Worm (Caenorhabditis elegans) whole organism, L3 larva: ENCODE measurements around the gene F25E5.16.

ENCODE experiments used
- R02D3.7 ChIP-seq: fragments of 150-350 bp; optimal IDR thresholded peaks from 2 replicates; lab custom pipeline; 2014; ENCODE audit warnings: missing biosample characterization, missing genetic modification characterization
- ZK546.5 ChIP-seq: sonication (generic microtip); optimal IDR thresholded peaks from 2 replicates; lab custom pipeline; 2017; ENCODE audit warnings: missing biosample characterization, missing genetic modification characterization
- aly-2 ChIP-seq: fragments of 150-350 bp; optimal IDR thresholded peaks from 2 replicates; lab custom pipeline; 2014; ENCODE audit warnings: missing biosample characterization, missing genetic modification characterization
- ama-1 ChIP-seq: fragments of 150-350 bp; optimal IDR thresholded peaks from 2 replicates; lab custom pipeline; 2018
- ceh-16 ChIP-seq: sonication (generic microtip); optimal IDR thresholded peaks from 2 replicates; lab custom pipeline; 2017; ENCODE audit warnings: missing biosample characterization, missing genetic modification characterization
- ceh-82 ChIP-seq: fragments of 150-350 bp; optimal IDR thresholded peaks from 2 replicates; lab custom pipeline; 2014; ENCODE audit warnings: missing biosample characterization, missing genetic modification characterization
- ceh-9 ChIP-seq: sonication (generic microtip); optimal IDR thresholded peaks from 2 replicates; lab custom pipeline; 2018; ENCODE audit warnings: missing biosample characterization, missing genetic modification characterization
- daf-12 ChIP-seq: fragments of 150-350 bp; optimal IDR thresholded peaks from 2 replicates; lab custom pipeline; 2014; ENCODE audit warnings: missing biosample characterization, missing genetic modification reagents, missing genetic modification characterization
- egl-5 ChIP-seq: fragments of 150-350 bp; optimal IDR thresholded peaks from 2 replicates; lab custom pipeline; 2017; ENCODE audit warnings: missing biosample characterization, missing genetic modification reagents, missing genetic modification characterization, inconsistent platforms
- elt-3 ChIP-seq, 3 experiments: fragments of 150-350 bp in 1 of 3; sonication (generic microtip) in 2 of 3; optimal IDR thresholded peaks; 2 replicates in 2 of 3; 4 replicates in 1 of 3; lab custom pipeline; 2014 to 2017; ENCODE audit warnings: missing biosample characterization in 3 of 3, missing genetic modification characterization in 3 of 3
- eor-1 ChIP-seq, 2 experiments: fragments of 150-350 bp; optimal IDR thresholded peaks; 2 replicates each; lab custom pipeline; 2014 to 2018; ENCODE audit warnings: missing biosample characterization in 2 of 2, missing genetic modification characterization in 2 of 2
- fkh-10 ChIP-seq: sonication (generic microtip); optimal IDR thresholded peaks from 2 replicates; lab custom pipeline; 2017; ENCODE audit warnings: missing biosample characterization, missing genetic modification reagents, missing genetic modification characterization
- fkh-2 ChIP-seq: fragments of 150-350 bp; optimal IDR thresholded peaks from 2 replicates; lab custom pipeline; 2014; ENCODE audit warnings: missing biosample characterization, missing genetic modification reagents, missing genetic modification characterization
- fos-1 ChIP-seq: fragments of 150-350 bp; optimal IDR thresholded peaks from 2 replicates; lab custom pipeline; 2014; ENCODE audit warnings: missing biosample characterization, missing genetic modification characterization
- jun-1 ChIP-seq: fragments of 150-350 bp; optimal IDR thresholded peaks from 2 replicates; lab custom pipeline; 2014; ENCODE audit warnings: missing biosample characterization, missing genetic modification reagents, missing genetic modification characterization
- lin-39 ChIP-seq: fragments of 150-350 bp; optimal IDR thresholded peaks from 2 replicates; lab custom pipeline; 2018; ENCODE audit warnings: missing biosample characterization, missing genetic modification reagents, missing genetic modification characterization
- lsy-12 ChIP-seq: sonication (generic microtip); optimal IDR thresholded peaks from 2 replicates; lab custom pipeline; 2016; ENCODE audit warnings: mild to moderate bottlenecking, missing genetic modification characterization, missing compliant biosample characterization
- mml-1 ChIP-seq: fragments of 150-350 bp; sonication (generic microtip); optimal IDR thresholded peaks from 3 replicates; lab custom pipeline; 2014; ENCODE audit warnings: missing biosample characterization, missing genetic modification characterization
- nfya-1 ChIP-seq: sonication (generic microtip); optimal IDR thresholded peaks from 2 replicates; lab custom pipeline; 2017; ENCODE audit warnings: missing genetic modification characterization, mild to moderate bottlenecking, missing compliant biosample characterization, antibody characterized with exemption, moderate library complexity; ENCODE audit not compliant: insufficient read depth
- nhr-11 ChIP-seq: fragments of 150-350 bp; optimal IDR thresholded peaks from 2 replicates; lab custom pipeline; 2014; ENCODE audit warnings: missing biosample characterization, missing genetic modification characterization
- nhr-12 ChIP-seq: fragments of 150-350 bp; optimal IDR thresholded peaks from 2 replicates; lab custom pipeline; 2014; ENCODE audit warnings: missing biosample characterization, missing genetic modification characterization
- nhr-23 ChIP-seq: fragments of 150-350 bp; optimal IDR thresholded peaks from 2 replicates; lab custom pipeline; 2014; ENCODE audit warnings: missing biosample characterization, missing genetic modification reagents, missing genetic modification characterization
- nhr-237 ChIP-seq: fragments of 150-350 bp; optimal IDR thresholded peaks from 2 replicates; lab custom pipeline; 2014; ENCODE audit warnings: missing biosample characterization, missing genetic modification characterization
- nhr-28 ChIP-seq: fragments of 150-350 bp; optimal IDR thresholded peaks from 2 replicates; lab custom pipeline; 2014; ENCODE audit warnings: missing biosample characterization, missing genetic modification characterization
- nhr-43 ChIP-seq: sonication (generic microtip); optimal IDR thresholded peaks from 2 replicates; lab custom pipeline; 2016; ENCODE audit warnings: mild to moderate bottlenecking, missing genetic modification characterization, missing compliant biosample characterization; ENCODE audit not compliant: poor library complexity, severe bottlenecking
- nhr-67 ChIP-seq: fragments of 150-350 bp; optimal IDR thresholded peaks from 2 replicates; lab custom pipeline; 2014; ENCODE audit warnings: missing biosample characterization, missing genetic modification characterization
- nhr-76 ChIP-seq: fragments of 150-350 bp; sonication (generic microtip); optimal IDR thresholded peaks from 5 replicates; lab custom pipeline; 2014; ENCODE audit warnings: missing biosample characterization, missing genetic modification characterization
- pha-4 ChIP-seq: fragments of 150-350 bp; optimal IDR thresholded peaks from 2 replicates; lab custom pipeline; 2014; ENCODE audit warnings: missing biosample characterization, missing genetic modification reagents, missing genetic modification characterization
- pqm-1 ChIP-seq: fragments of 150-350 bp; optimal IDR thresholded peaks from 2 replicates; lab custom pipeline; 2017; ENCODE audit warnings: missing biosample characterization, missing genetic modification characterization, inconsistent platforms
- sea-2 ChIP-seq: fragments of 150-350 bp; sonication (generic microtip); optimal IDR thresholded peaks from 4 replicates; lab custom pipeline; 2014; ENCODE audit warnings: missing biosample characterization, missing genetic modification reagents, missing genetic modification characterization
- skn-1 ChIP-seq: fragments of 150-350 bp; optimal IDR thresholded peaks from 2 replicates; lab custom pipeline; 2014; ENCODE audit warnings: missing biosample characterization, missing genetic modification characterization
- snpc-4 ChIP-seq: fragments of 150-350 bp; optimal IDR thresholded peaks from 2 replicates; lab custom pipeline; 2014; ENCODE audit warnings: missing biosample characterization, missing genetic modification characterization
- tbx-2 ChIP-seq: sonication (generic microtip); optimal IDR thresholded peaks from 2 replicates; lab custom pipeline; 2016; ENCODE audit warnings: mild to moderate bottlenecking, missing genetic modification characterization, missing compliant biosample characterization
- unc-39 ChIP-seq: sonication (generic microtip); optimal IDR thresholded peaks from 4 replicates; lab custom pipeline; 2017; ENCODE audit warnings: missing biosample characterization, missing genetic modification characterization
- unc-62 ChIP-seq: fragments of 150-350 bp; sonication (generic microtip); optimal IDR thresholded peaks from 4 replicates; lab custom pipeline; 2014; ENCODE audit warnings: missing biosample characterization, missing genetic modification reagents, missing genetic modification characterization
- ztf-11 ChIP-seq: fragments of 150-350 bp; optimal IDR thresholded peaks from 2 replicates; lab custom pipeline; 2014; ENCODE audit warnings: missing biosample characterization, missing genetic modification characterization
- ztf-4 ChIP-seq: fragments of 150-350 bp; optimal IDR thresholded peaks from 2 replicates; lab custom pipeline; 2014; ENCODE audit warnings: missing biosample characterization, missing genetic modification characterization

Gene F25E5.16

DNA sequence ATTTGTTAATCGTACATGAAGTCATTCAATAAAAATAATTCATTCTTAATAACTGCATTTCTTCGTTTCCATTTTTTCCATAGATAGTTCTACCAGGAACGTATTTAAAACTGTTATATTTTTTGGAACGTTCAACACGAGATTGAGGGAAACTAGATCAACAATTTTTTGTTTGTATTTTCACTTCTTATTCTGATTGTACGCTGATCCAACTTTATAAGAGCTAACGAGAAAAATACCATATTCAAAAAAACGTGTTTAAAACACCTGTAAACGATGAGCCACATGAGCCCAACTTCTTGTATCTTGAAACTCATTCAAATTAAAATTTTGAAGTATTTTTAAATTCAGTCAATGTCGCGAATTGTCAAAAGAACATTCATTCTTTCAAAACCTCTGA lies 21.5 kb upstream of the F25E5.16 start:
- no peak for TF ChIP-seq nhr-12 (tag; lab: Kevin White, UChicago)
- TF ChIP-seq nhr-23 (tag; lab: Kevin White, UChicago), result peak; percentile 7
- TF ChIP-seq ama-1, result peak; percentile 57
- TF ChIP-seq fkh-2 (tag; lab: Kevin White, UChicago), result no peak
- no peak for TF ChIP-seq fos-1
- peak; percentile 20 for TF ChIP-seq nhr-43 (tag; lab: Kevin White, UChicago)

DNA sequence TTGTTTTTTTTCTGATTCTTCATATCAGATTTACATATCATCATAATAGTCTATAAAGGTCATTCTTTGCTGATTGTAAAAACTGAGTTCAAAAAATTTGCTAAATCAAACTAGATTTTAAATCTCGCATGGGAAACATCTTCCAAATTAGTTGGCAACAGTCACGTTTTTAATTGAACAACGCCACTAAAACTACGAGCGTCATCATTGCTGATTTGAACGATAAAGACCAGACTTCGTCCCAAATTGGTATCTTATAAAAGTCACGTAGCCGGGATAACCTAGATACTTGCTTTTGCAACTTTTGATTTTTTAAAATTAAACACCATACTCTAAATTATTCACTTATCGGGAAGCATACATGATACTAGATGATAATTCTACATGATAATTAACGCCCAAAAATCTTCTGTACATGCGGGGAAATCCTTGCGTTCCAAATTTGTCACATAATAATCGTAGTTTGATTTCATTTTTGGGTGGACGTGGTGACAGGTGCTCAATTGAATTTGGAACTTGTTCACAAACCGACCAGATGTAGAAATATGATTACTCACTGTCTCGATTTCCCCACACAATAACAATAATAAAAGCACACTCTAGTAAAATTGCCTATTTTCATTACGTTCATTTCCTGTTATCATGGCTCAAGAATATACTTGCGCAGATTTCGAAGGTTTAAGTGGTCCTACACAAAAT lies 20.9 kb upstream of the F25E5.16 start, which contains the start of gene srw-67:
TSS of gene srw-67 (plus strand) at position 643 of the 699 bp plus-strand sequence.
- TF ChIP-seq R02D3.7 (tag; lab: Kevin White, UChicago), result no peak
- TF ChIP-seq nhr-43 (tag; lab: Kevin White, UChicago), result peak; percentile 62

DNA sequence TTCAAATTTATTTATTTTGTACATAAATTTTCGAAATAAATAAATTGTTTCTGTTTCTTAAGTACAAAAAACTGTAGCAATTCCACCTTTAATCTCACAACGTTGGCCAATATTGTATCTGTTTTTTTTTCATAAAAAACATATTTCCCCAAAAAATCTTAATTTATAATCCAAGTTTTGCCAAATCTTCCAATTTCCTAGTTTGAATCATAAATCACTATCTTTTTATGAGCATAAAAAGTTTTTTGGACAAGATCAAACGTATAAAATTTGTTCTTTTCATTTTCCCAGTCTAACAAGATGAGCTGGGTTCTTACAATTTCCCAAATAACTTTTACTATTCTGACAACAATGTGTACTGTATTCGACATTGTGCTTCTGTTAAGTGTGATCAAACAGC lies 17.9 kb upstream of the F25E5.16 start, which contains the start of gene srxa-4:
TSS of gene srxa-4 (plus strand) at position 301 of the 400 bp plus-strand sequence.
- TF ChIP-seq nhr-11 (no peak), nhr-12 (tag; lab: Kevin White, UChicago) (no peak), pqm-1 (tag; lab: Kevin White, UChicago) (no peak), mml-1 (no peak)

DNA sequence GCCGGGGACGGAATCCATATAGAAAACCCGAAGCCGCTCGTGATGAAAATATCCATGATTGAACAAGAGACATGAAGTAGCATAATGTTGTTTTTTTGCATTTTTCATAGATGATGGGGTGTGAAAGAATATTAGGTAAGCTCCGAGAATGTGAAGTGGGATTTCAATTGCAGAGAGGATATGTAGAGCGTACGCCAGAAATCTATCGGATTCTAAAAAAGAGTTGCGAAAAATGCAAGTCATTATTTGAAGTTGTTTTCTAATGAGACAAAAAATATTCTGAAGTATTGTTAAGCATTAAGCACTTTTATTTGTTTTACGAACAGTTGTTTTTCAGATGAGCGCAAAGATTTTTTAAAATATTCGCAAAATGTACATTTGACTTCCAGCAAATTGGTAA lies 13.7 kb upstream of the F25E5.16 start, which contains the start of gene F18E3.10:
TSS of gene F18E3.10 (minus strand) at position 101 of the 400 bp plus-strand sequence.
- TF ChIP-seq pqm-1 (tag; lab: Kevin White, UChicago), result no peak
- no peak for TF ChIP-seq R02D3.7 (tag; lab: Kevin White, UChicago)
- no peak for TF ChIP-seq daf-12 (tag; lab: Kevin White, UChicago)
- no peak for TF ChIP-seq snpc-4 (tag; lab: Kevin White, UChicago)
- no peak for TF ChIP-seq nhr-28 (tag; lab: Kevin White, UChicago)
- no peak for TF ChIP-seq egl-5 (tag; lab: Kevin White, UChicago)
- no peak for TF ChIP-seq ZK546.5
- TF ChIP-seq nhr-67 (tag; lab: Kevin White, UChicago), result no peak
- TF ChIP-seq elt-3 (tag; optimal IDR thresholded peaks at IDR 0.05; lab: Kevin White, UChicago), result no peak

DNA sequence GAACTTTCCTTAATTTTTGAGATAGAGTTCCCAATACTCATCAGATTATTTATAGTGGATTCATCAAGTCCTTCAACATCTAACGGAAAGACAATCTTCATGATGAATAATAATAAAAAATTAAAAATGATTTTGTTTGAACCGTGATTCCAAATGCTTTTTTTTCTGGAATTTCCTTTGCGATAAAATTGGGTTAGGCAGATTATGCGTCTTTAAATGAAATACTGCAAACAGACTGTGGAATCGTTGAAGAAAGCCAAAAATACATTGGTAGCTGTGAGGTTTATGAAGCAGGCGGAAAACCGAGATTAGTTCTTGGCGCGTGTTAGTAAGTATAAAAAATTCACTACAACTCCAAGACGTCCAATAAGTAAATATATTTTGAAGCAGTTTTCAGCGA lies 11.5 kb upstream of the F25E5.16 start, which contains the start of gene srw-68:
TSS of gene srw-68 (minus strand) at position 101 of the 400 bp plus-strand sequence.
- TF ChIP-seq ceh-82 (tag; lab: Kevin White, UChicago) (no peak), fkh-10 (GFP tag; lab: Kevin White, UChicago) (no peak), nhr-237 (tag; lab: Kevin White, UChicago) (no peak), jun-1 (tag; lab: Kevin White, UChicago) (no peak), sea-2 (GFP tag; lab: Kevin White, UChicago) (no peak), unc-39 (tag; lab: Kevin White, UChicago) (no peak), pha-4 (tag; lab: Kevin White, UChicago) (no peak), nhr-11 (no peak)

DNA sequence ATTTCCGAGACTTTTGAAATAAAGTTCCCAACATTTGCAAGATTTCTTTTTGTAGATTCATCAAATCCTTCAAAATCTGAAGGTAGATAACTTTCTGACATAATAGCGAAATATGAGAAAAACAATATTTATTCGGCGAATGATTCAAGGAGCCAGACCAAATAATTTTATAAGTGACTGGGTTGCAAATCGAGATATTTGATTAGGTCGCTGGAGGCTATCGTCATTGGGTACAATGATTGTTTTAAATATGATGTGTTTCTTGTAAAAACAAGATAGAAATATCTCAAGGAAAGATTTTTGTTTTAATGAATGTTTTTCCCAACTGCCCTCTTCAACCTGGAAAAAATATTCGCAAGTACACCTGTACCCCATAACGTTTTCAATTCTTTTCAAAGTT lies 9.2 kb upstream of the F25E5.16 start, which contains the start of gene srw-69:
TSS of gene srw-69 (minus strand) at position 101 of the 400 bp plus-strand sequence.
- no peak for TF ChIP-seq ceh-9 (tag; lab: Kevin White, UChicago)
- no peak for TF ChIP-seq nhr-76 (tag; lab: Kevin White, UChicago)
- no peak for TF ChIP-seq ztf-11
- no peak for TF ChIP-seq daf-12 (tag; lab: Kevin White, UChicago)
- TF ChIP-seq mml-1, result no peak
- TF ChIP-seq aly-2 (tag; lab: Kevin White, UChicago), result no peak
- no peak for TF ChIP-seq lsy-12
- TF ChIP-seq nhr-11, result no peak
- no peak for TF ChIP-seq eor-1 (tag; optimal IDR thresholded peaks at IDR 0.05; lab: Kevin White, UChicago)
- no peak for TF ChIP-seq ceh-16
- no peak for TF ChIP-seq skn-1 (tag; lab: Kevin White, UChicago)
- TF ChIP-seq ztf-4 (tag; lab: Kevin White, UChicago), result no peak
- no peak for TF ChIP-seq fkh-10 (GFP tag; lab: Kevin White, UChicago)
- TF ChIP-seq lin-39, result no peak
- no peak for TF ChIP-seq unc-62
- TF ChIP-seq jun-1 (tag; lab: Kevin White, UChicago), result no peak
- TF ChIP-seq nfya-1 (tag; lab: Kevin White, UChicago), result no peak
- TF ChIP-seq tbx-2 (tag; lab: Kevin White, UChicago), result no peak
- TF ChIP-seq nhr-237 (tag; lab: Kevin White, UChicago), result no peak
- TF ChIP-seq R02D3.7 (tag; lab: Kevin White, UChicago), result no peak
